Fruit fly (Drosophila melanogaster): Measurements from ENCODE around the gene Mulk.

Mulk gene

DNA sequence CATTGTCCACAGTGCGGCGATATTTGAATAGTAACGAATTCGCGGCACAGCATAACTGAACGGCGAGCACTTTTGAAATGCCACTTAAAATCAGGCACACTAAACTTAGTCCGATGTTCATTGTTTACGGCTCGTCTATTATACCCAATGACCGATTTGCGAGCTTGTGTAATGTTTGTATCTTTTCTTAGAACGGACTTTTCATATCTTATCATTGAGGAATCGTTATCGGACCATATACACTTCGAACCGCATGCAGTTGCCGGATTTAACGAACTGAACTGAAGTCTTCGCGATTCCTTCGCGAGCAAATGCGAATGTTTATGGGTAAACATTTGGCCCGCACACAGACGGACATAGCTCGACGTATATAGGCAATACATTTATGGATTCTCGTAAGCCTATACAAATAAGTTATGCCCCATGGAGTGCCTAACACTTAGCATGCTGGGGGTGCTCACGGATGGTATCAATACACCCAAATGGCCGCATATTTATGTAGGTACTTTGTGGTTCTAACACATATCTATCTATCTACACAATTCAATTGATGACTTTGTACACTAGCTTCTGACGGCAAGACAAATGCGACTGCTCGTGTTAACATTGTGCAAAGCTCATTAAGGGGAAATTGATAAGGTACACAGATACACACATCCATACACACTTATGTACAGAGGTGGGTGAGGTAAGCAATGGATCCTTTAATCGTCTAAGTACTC lies 32.0 kb upstream of the Mulk start, which contains the start of gene mthl15 (continued):
- TF ChIP-seq ro (GFP tag; IDR thresholded peaks at IDR 0.05), result no peak
- TF ChIP-seq CG10366 (GFP tag; IDR thresholded peaks at IDR 0.05), result no peak
- no peak for TF ChIP-seq bigmax (GFP tag; optimal IDR thresholded peaks at IDR 0.05)
- TF ChIP-seq salm (tag; optimal IDR thresholded peaks at IDR 0.05), result peak; percentile 29
- TF ChIP-seq ase (GFP tag; IDR thresholded peaks at IDR 0.05), result no peak
- TF ChIP-seq exex (tag; optimal IDR thresholded peaks at IDR 0.05), result peak; percentile 95
- no peak for TF ChIP-seq CG14710 (tag; optimal IDR thresholded peaks at IDR 0.05)
- TF ChIP-seq wek (GFP tag; optimal IDR thresholded peaks at IDR 0.05), result peak; percentile 48
- TF ChIP-seq tap (tag; optimal IDR thresholded peaks at IDR 0.05), result no peak
- no peak for TF ChIP-seq TFAM (GFP tag; optimal IDR thresholded peaks at IDR 0.05)
- TF ChIP-seq Mad (GFP tag; optimal IDR thresholded peaks at IDR 0.05), result no peak
- TF ChIP-seq ac (GFP tag; optimal IDR thresholded peaks at IDR 0.05), result peak; percentile 30
- peak; percentile 9 for TF ChIP-seq CG13424 (tag; optimal IDR thresholded peaks at IDR 0.05)
- no peak for TF ChIP-seq wdn (GFP tag; IDR thresholded peaks at IDR 0.05)
- TF ChIP-seq CG17361 (GFP tag; IDR thresholded peaks at IDR 0.05), result no peak
- no peak for TF ChIP-seq otp (GFP tag; IDR thresholded peaks at IDR 0.05)
- TF ChIP-seq nom (GFP tag; optimal IDR thresholded peaks at IDR 0.05), result no peak
- no peak for TF ChIP-seq Gug (GFP tag; IDR thresholded peaks at IDR 0.05)
- no peak for TF ChIP-seq CG4820 (GFP tag; optimal IDR thresholded peaks at IDR 0.05)
- no peak for TF ChIP-seq maf-S (GFP tag; optimal IDR thresholded peaks at IDR 0.05)
- no peak for TF ChIP-seq Ets97D (GFP tag; optimal IDR thresholded peaks at IDR 0.05)
- no peak for TF ChIP-seq ap (GFP tag; IDR thresholded peaks at IDR 0.05)
- no peak for TF ChIP-seq CG17829 (tag; optimal IDR thresholded peaks at IDR 0.05)
- TF ChIP-seq CG15696 (tag; optimal IDR thresholded peaks at IDR 0.05), result peak; percentile 34
- no peak for TF ChIP-seq CG30431 (GFP tag; optimal IDR thresholded peaks at IDR 0.05)
- TF ChIP-seq jigr1 (GFP tag; IDR thresholded peaks at IDR 0.05), result no peak
- no peak for TF ChIP-seq inv (GFP tag; IDR thresholded peaks at IDR 0.05; ENCODE audit: partially characterized antibody)
- TF ChIP-seq amos (GFP tag; IDR thresholded peaks at IDR 0.05; ENCODE audit: partially characterized antibody), result no peak
- TF ChIP-seq ato (GFP tag; IDR thresholded peaks at IDR 0.05; ENCODE audit: partially characterized antibody), result no peak
- TF ChIP-seq pita (GFP tag; optimal IDR thresholded peaks at IDR 0.05), result no peak
- no peak for TF ChIP-seq Jarid2 (GFP tag; optimal IDR thresholded peaks at IDR 0.05)
- TF ChIP-seq row (GFP tag; IDR thresholded peaks at IDR 0.05), result 0 out of 3 replicates have a peak, but pooled peaks have one; percentile 11
- TF ChIP-seq CG15011 (GFP tag; optimal IDR thresholded peaks at IDR 0.05), result no peak
- TF ChIP-seq CG10321 (GFP tag; IDR thresholded peaks at IDR 0.05), result no peak
- TF ChIP-seq Hmx (GFP tag; optimal IDR thresholded peaks at IDR 0.05), result no peak
- no peak for TF ChIP-seq cato (GFP tag; optimal IDR thresholded peaks at IDR 0.05; ENCODE audit: borderline replicate concordance)
- TF ChIP-seq Camta (GFP tag; optimal IDR thresholded peaks at IDR 0.05), result no peak
- no peak for TF ChIP-seq CG4424 (GFP tag; optimal IDR thresholded peaks at IDR 0.05)
- no peak for TF ChIP-seq CG7271 (tag; optimal IDR thresholded peaks at IDR 0.05)
- TF ChIP-seq Pdp1 (GFP tag; optimal IDR thresholded peaks at IDR 0.05), result peak in 1 of 2 experiments; percentile 75
- no peak for TF ChIP-seq CG13123 (GFP tag; optimal IDR thresholded peaks at IDR 0.05)
- no peak for TF ChIP-seq Elba2 (GFP tag; optimal IDR thresholded peaks at IDR 0.05)
- no peak for TF ChIP-seq phol (tag; optimal IDR thresholded peaks at IDR 0.05)
- TF ChIP-seq Atf-2 (GFP tag; optimal IDR thresholded peaks at IDR 0.05), result no peak
- no peak for TF ChIP-seq CG5245 (GFP tag; optimal IDR thresholded peaks at IDR 0.05)
- no peak for TF ChIP-seq Bteb2 (GFP tag; optimal IDR thresholded peaks at IDR 0.05)
- peak; percentile 54 for TF ChIP-seq HmgZ (tag; optimal IDR thresholded peaks at IDR 0.05)
- TF ChIP-seq Ssrp (tag; optimal IDR thresholded peaks at IDR 0.05), result no peak
- no peak for TF ChIP-seq tup (GFP tag; optimal IDR thresholded peaks at IDR 0.05)

All from whole organism, embryonic.